Worm (Caenorhabditis elegans) whole organism, young adult: ENCODE data around the gene R05G9R.1.
A peak's percentile ranks its signal among the peaks of the same experiment; 100 is the strongest.

Experiments
- B0035.1 ChIP-seq: sonication (generic microtip); optimal IDR thresholded peaks from 2 replicates; lab custom pipeline; 2016; ENCODE audit warnings: missing genetic modification characterization, mild to moderate bottlenecking, missing compliant biosample characterization, missing genotype, missing genetic modification reagents
- C06A6.2 ChIP-seq: fragments of 200-800 bp; sonication (Bioruptor generic); conservative IDR thresholded peaks from 2 replicates; pipeline ENCODE4 v1.3.6; 2022; ENCODE audit warnings: missing genetic modification characterization, missing compliant biosample characterization
- F33H1.4 ChIP-seq: fragments of 200-800 bp; sonication (Bioruptor generic); IDR thresholded peaks from 2 replicates; pipeline ENCODE4 v1.3.6; 2022; ENCODE audit warnings: missing genetic modification reagents, missing genetic modification characterization, missing compliant biosample characterization
- F55B11.4 ChIP-seq: sonication (generic microtip); optimal IDR thresholded peaks from 2 replicates; lab custom pipeline; 2016; ENCODE audit warnings: missing compliant biosample characterization, missing genetic modification characterization, borderline replicate concordance; ENCODE audit not compliant: insufficient read depth
- F57C9.4 ChIP-seq: sonication (generic microtip); optimal IDR thresholded peaks from 2 replicates; lab custom pipeline; 2017; ENCODE audit warnings: mild to moderate bottlenecking, missing genetic modification characterization, missing compliant biosample characterization
- K11D2.4 ChIP-seq: fragments of 200-800 bp; sonication (Bioruptor generic); IDR thresholded peaks from 2 replicates; pipeline ENCODE4 v1.3.6; 2022; ENCODE audit warnings: missing genetic modification reagents, missing genetic modification characterization, missing compliant biosample characterization
- K12H6.12 ChIP-seq: fragments of 200-800 bp; sonication (Bioruptor generic); optimal IDR thresholded peaks from 2 replicates; lab custom pipeline; 2018; ENCODE audit warnings: mild to moderate bottlenecking, missing genetic modification characterization, missing compliant biosample characterization
- T26A5.8 ChIP-seq: sonication (generic microtip); optimal IDR thresholded peaks from 2 replicates; lab custom pipeline; 2016; ENCODE audit warnings: missing genetic modification characterization, missing compliant biosample characterization
- Y56A3A.18 ChIP-seq: fragments of 200-800 bp; sonication (Bioruptor generic); IDR thresholded peaks from 2 replicates; pipeline ENCODE4 v1.3.6; 2022; ENCODE audit warnings: missing genetic modification reagents, missing genetic modification characterization, missing compliant biosample characterization
- Y67H2A.10 ChIP-seq: fragments of 200-800 bp; sonication (Bioruptor generic); conservative IDR thresholded peaks from 2 replicates; pipeline ENCODE4 v1.3.6; 2022; ENCODE audit warnings: missing genetic modification reagents, missing genetic modification characterization, missing compliant biosample characterization
- Y79H2A.3 ChIP-seq: fragments of 200-800 bp; sonication (Bioruptor generic); conservative IDR thresholded peaks from 2 replicates; pipeline ENCODE4 v1.3.6; 2022; ENCODE audit warnings: missing genetic modification reagents, missing genetic modification characterization, missing compliant biosample characterization
- Y95B8A.8 ChIP-seq: fragments of 200-800 bp; sonication (Bioruptor generic); IDR thresholded peaks from 2 replicates; pipeline ENCODE4 v1.3.6; 2022; ENCODE audit warnings: missing genetic modification reagents, missing genetic modification characterization, missing compliant biosample characterization
- aptf-2 ChIP-seq: fragments of 200-800 bp; sonication (Bioruptor generic); conservative IDR thresholded peaks from 2 replicates; pipeline ENCODE4 v1.3.6; 2022; ENCODE audit warnings: missing genetic modification reagents, missing genetic modification characterization, missing compliant biosample characterization
- aptf-3 ChIP-seq: fragments of 200-800 bp; sonication (Bioruptor generic); IDR thresholded peaks from 2 replicates; pipeline ENCODE4 v1.3.6; 2022; ENCODE audit warnings: missing genetic modification characterization, missing compliant biosample characterization
- attf-6 ChIP-seq: fragments of 200-800 bp; sonication (Bioruptor generic); IDR thresholded peaks from 2 replicates; pipeline ENCODE4 v1.3.6; 2022; ENCODE audit warnings: missing genetic modification reagents, missing genetic modification characterization, missing compliant biosample characterization
- bed-1 ChIP-seq: fragments of 200-800 bp; sonication (Bioruptor generic); IDR thresholded peaks from 2 replicates; pipeline ENCODE4 v1.3.6; 2022; ENCODE audit warnings: missing genetic modification reagents, missing genetic modification characterization, missing compliant biosample characterization
- bed-2 ChIP-seq: fragments of 200-800 bp; sonication (Bioruptor generic); IDR thresholded peaks from 2 replicates; pipeline ENCODE4 v1.3.6; 2022; ENCODE audit warnings: missing genetic modification reagents, missing genetic modification characterization, missing compliant biosample characterization
- ccch-3 ChIP-seq: fragments of 200-800 bp; sonication (Bioruptor generic); optimal IDR thresholded peaks from 2 replicates; lab custom pipeline; 2018; ENCODE audit warnings: mild to moderate bottlenecking, missing genetic modification characterization, missing compliant biosample characterization
- cebp-1 ChIP-seq, 2 experiments: fragments of 200-800 bp in 1 of 2; sonication (Bioruptor generic) in 1 of 2; sonication (generic microtip) in 1 of 2; IDR thresholded peaks in 1 of 2; optimal IDR thresholded peaks in 1 of 2; 2 replicates each; pipeline versions ENCODE4 v1.3.6 to Lab custom; 2017 to 2022; ENCODE audit warnings: missing compliant biosample characterization in 2 of 2, missing genetic modification characterization in 2 of 2, mild to moderate bottlenecking in 1 of 2, missing genetic modification reagents in 1 of 2, moderate library complexity in 1 of 2
- cebp-2 ChIP-seq: fragments of 200-800 bp; sonication (Bioruptor generic); IDR thresholded peaks from 2 replicates; pipeline ENCODE4 v1.3.6; 2022; ENCODE audit warnings: missing genetic modification characterization, missing compliant biosample characterization
- ceh-58 ChIP-seq: fragments of 200-800 bp; sonication (Bioruptor generic); IDR thresholded peaks from 2 replicates; pipeline ENCODE4 v1.3.6; 2022; ENCODE audit warnings: missing genetic modification characterization, missing compliant biosample characterization
- chd-7 ChIP-seq: sonication (generic microtip); optimal IDR thresholded peaks from 2 replicates; lab custom pipeline; 2016; ENCODE audit warnings: mild to moderate bottlenecking, missing genetic modification characterization, moderate library complexity, missing compliant biosample characterization
- dpl-1 ChIP-seq: fragments of 150-350 bp; optimal IDR thresholded peaks from 2 replicates; lab custom pipeline; 2014; ENCODE audit warnings: missing biosample characterization, missing genetic modification reagents, missing genetic modification characterization
- efl-1 ChIP-seq: fragments of 150-350 bp; optimal IDR thresholded peaks from 2 replicates; lab custom pipeline; 2014; ENCODE audit warnings: missing biosample characterization, missing genetic modification reagents, missing genetic modification characterization
- egl-18 ChIP-seq: fragments of 200-800 bp; sonication (Bioruptor generic); IDR thresholded peaks from 2 replicates; pipeline ENCODE4 v1.3.6; 2022; ENCODE audit warnings: missing genetic modification reagents, missing genetic modification characterization, missing compliant biosample characterization
- egl-44 ChIP-seq: fragments of 200-800 bp; sonication (Bioruptor generic); IDR thresholded peaks from 2 replicates; pipeline ENCODE4 v1.3.6; 2022; ENCODE audit warnings: missing genetic modification reagents, missing genetic modification characterization, missing compliant biosample characterization
- ekl-4 ChIP-seq: fragments of 200-800 bp; sonication (Bioruptor generic); IDR thresholded peaks from 2 replicates; pipeline ENCODE4 v1.3.6; 2022; ENCODE audit warnings: missing genetic modification reagents, missing genetic modification characterization, missing compliant biosample characterization
- him-1 ChIP-seq: sonication (generic microtip); optimal IDR thresholded peaks from 2 replicates; lab custom pipeline; 2016; ENCODE audit warnings: missing genotype, missing genetic modification reagents, missing genetic modification characterization, missing compliant biosample characterization
- hlh-26 ChIP-seq: fragments of 200-800 bp; sonication (Bioruptor generic); conservative IDR thresholded peaks from 2 replicates; pipeline ENCODE4 v1.3.6; 2022; ENCODE audit warnings: missing genetic modification reagents, missing genetic modification characterization, missing compliant biosample characterization
- lag-1 ChIP-seq: fragments of 200-800 bp; sonication (Bioruptor generic); IDR thresholded peaks from 2 replicates; pipeline ENCODE4 v1.3.6; 2022; ENCODE audit warnings: missing genetic modification reagents, missing genetic modification characterization, missing compliant biosample characterization
- lin-40 ChIP-seq: sonication (generic microtip); optimal IDR thresholded peaks from 2 replicates; lab custom pipeline; 2016; ENCODE audit warnings: missing genetic modification characterization, mild to moderate bottlenecking, missing compliant biosample characterization, missing genotype, missing genetic modification reagents
- lin-54 ChIP-seq: fragments of 200-800 bp; sonication (Bioruptor generic); optimal IDR thresholded peaks from 2 replicates; lab custom pipeline; 2018; ENCODE audit warnings: mild to moderate bottlenecking, missing genetic modification characterization, missing compliant biosample characterization
- lir-1 ChIP-seq: fragments of 200-800 bp; sonication (Bioruptor generic); conservative IDR thresholded peaks from 2 replicates; pipeline ENCODE4 v1.3.6; 2022; ENCODE audit warnings: missing genetic modification reagents, missing genetic modification characterization, missing compliant biosample characterization
- madf-3 ChIP-seq: fragments of 200-800 bp; sonication (Bioruptor generic); IDR thresholded peaks from 2 replicates; pipeline ENCODE4 v1.3.6; 2022; ENCODE audit warnings: missing genetic modification reagents, missing genetic modification characterization, missing compliant biosample characterization
- mes-4 ChIP-seq: sonication (generic microtip); optimal IDR thresholded peaks from 2 replicates; lab custom pipeline; 2016; ENCODE audit warnings: missing genotype, missing genetic modification characterization, missing compliant biosample characterization
- mxl-1 ChIP-seq: sonication (generic microtip); optimal IDR thresholded peaks from 2 replicates; lab custom pipeline; 2016; ENCODE audit warnings: missing genetic modification characterization, missing compliant biosample characterization
- nfyb-1 ChIP-seq: fragments of 200-800 bp; sonication (Bioruptor generic); IDR thresholded peaks from 2 replicates; pipeline ENCODE4 v1.3.6; 2022; ENCODE audit warnings: missing genetic modification reagents, missing genetic modification characterization, missing compliant biosample characterization
- nhr-120 ChIP-seq: fragments of 200-800 bp; sonication (Bioruptor generic); IDR thresholded peaks from 2 replicates; pipeline ENCODE4 v1.3.6; 2022; ENCODE audit warnings: missing genetic modification characterization, missing compliant biosample characterization
- pbrm-1 ChIP-seq: fragments of 200-800 bp; sonication (Bioruptor generic); IDR thresholded peaks from 2 replicates; pipeline ENCODE4 v1.3.6; 2022; ENCODE audit warnings: missing genetic modification reagents, missing genetic modification characterization, missing compliant biosample characterization
- rcor-1 ChIP-seq: fragments of 200-800 bp; sonication (Bioruptor generic); IDR thresholded peaks from 2 replicates; pipeline ENCODE4 v1.3.6; 2022; ENCODE audit warnings: missing genetic modification reagents, missing genetic modification characterization, missing compliant biosample characterization
- rpc-1 ChIP-seq, 2 experiments: fragments of 150-350 bp in 1 of 2; sonication (generic microtip) in 1 of 2; optimal IDR thresholded peaks; 2 replicates each; lab custom pipeline; 2014 to 2018; ENCODE audit warnings: missing biosample characterization in 1 of 2, missing genetic modification characterization in 1 of 2, missing genetic modification reagents in 1 of 2, missing genotype in 1 of 2
- snpc-4 ChIP-seq, 5 experiments: fragments of 150-350 bp in 1 of 5; sonication (generic microtip) in 4 of 5; optimal IDR thresholded peaks; 2 replicates each; lab custom pipeline; 2014 to 2018; ENCODE audit warnings: missing genetic modification characterization in 5 of 5, missing biosample characterization in 3 of 5, antibody characterized with exemption in 2 of 5, mild to moderate bottlenecking in 2 of 5, missing compliant biosample characterization in 2 of 5, missing genotype in 2 of 5, moderate library complexity in 2 of 5, missing genetic modification reagents in 1 of 5
- tbx-9 ChIP-seq: sonication (generic microtip); optimal IDR thresholded peaks from 2 replicates; lab custom pipeline; 2016; ENCODE audit warnings: borderline replicate concordance, missing genetic modification characterization, inconsistent platforms, missing compliant biosample characterization
- tlf-1 ChIP-seq: fragments of 200-800 bp; sonication (Bioruptor generic); optimal IDR thresholded peaks from 2 replicates; lab custom pipeline; 2018; ENCODE audit warnings: mild to moderate bottlenecking, missing genetic modification characterization, missing compliant biosample characterization
- unc-130 ChIP-seq: sonication (generic microtip); optimal IDR thresholded peaks from 2 replicates; lab custom pipeline; 2016; ENCODE audit warnings: missing genetic modification reagents, missing genetic modification characterization, missing compliant biosample characterization
- xnd-1 ChIP-seq: sonication (generic microtip); optimal IDR thresholded peaks from 2 replicates; lab custom pipeline; 2016; ENCODE audit warnings: missing genotype, missing genetic modification reagents, missing genetic modification characterization, missing compliant biosample characterization
- zfh-2 ChIP-seq: fragments of 200-800 bp; sonication (Bioruptor generic); conservative IDR thresholded peaks from 2 replicates; pipeline ENCODE4 v1.3.6; 2022; ENCODE audit warnings: missing genetic modification reagents, missing genetic modification characterization, missing compliant biosample characterization
- ztf-28 ChIP-seq: fragments of 200-800 bp; sonication (Bioruptor generic); IDR thresholded peaks from 2 replicates; pipeline ENCODE4 v1.3.6; 2022; ENCODE audit warnings: missing genetic modification reagents, missing genetic modification characterization, missing compliant biosample characterization

The R05G9R.1 gene

DNA sequence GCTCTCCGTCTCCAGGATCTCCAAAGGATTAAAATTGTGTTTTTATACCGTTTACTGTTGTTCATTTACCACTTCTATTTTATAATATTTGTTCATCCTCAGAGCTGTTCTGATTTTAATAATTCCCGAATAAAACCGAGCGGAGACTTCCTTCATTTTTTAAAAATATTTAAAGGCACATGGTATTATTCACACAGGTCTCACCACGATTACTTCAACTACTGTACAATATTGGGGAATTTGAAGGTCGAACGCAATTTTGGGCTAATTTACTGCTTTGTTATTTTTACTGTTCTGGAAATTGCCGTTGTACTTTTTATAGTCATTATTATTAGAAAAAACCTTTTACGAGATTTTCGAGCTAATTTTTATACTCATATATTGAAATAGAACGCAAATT lies 22.6 kb downstream of the R05G9R.1 start (continued):
- 0 out of 2 replicates have a peak, but pooled peaks have one; percentile 18 for TF ChIP-seq ceh-58
- TF ChIP-seq Y95B8A.8 (GFP tag; lab: Robert Waterston, UW): peak; percentile 88
- TF ChIP-seq rpc-1 (optimal IDR thresholded peaks at IDR 0.05; lab: Kevin White, UChicago): no peak
- TF ChIP-seq rpc-1 (tag; optimal IDR thresholded peaks at IDR 0.05; lab: Kevin White, UChicago): no peak
- no peak for TF ChIP-seq F57C9.4 (tag; lab: Kevin White, UChicago)
- no peak for TF ChIP-seq ccch-3
- TF ChIP-seq dpl-1: no peak
- no peak for TF ChIP-seq bed-1 (GFP tag; lab: Robert Waterston, UW)
- peak; percentile 39 for TF ChIP-seq xnd-1
- no peak for TF ChIP-seq B0035.1
- no peak for TF ChIP-seq aptf-2
- no peak for TF ChIP-seq lin-40
- TF ChIP-seq pbrm-1 (GFP tag; lab: Robert Waterston, UW): 0 out of 2 replicates have a peak, but pooled peaks have one; percentile 37
- peak; percentile 78 for TF ChIP-seq attf-6 (GFP tag; lab: Robert Waterston, UW)
- peak; percentile 25; the same call in 1 of the 2 replicates for TF ChIP-seq rcor-1 (GFP tag; lab: Robert Waterston, UW)
- TF ChIP-seq egl-18 (GFP tag; lab: Robert Waterston, UW): no peak
- no peak for TF ChIP-seq F55B11.4
- no peak for TF ChIP-seq lir-1 (GFP tag; lab: Robert Waterston, UW)
- no peak for TF ChIP-seq tbx-9 (tag; lab: Kevin White, UChicago)
- TF ChIP-seq Y79H2A.3 (GFP tag; lab: Robert Waterston, UW): peak; percentile 89
- TF ChIP-seq snpc-4 (GFP tag; optimal IDR thresholded peaks at IDR 0.05; lab: Kevin White, UChicago): no peak
- TF ChIP-seq snpc-4 (tag; optimal IDR thresholded peaks at IDR 0.05; lab: Kevin White, UChicago): no peak
- TF ChIP-seq zfh-2 (GFP tag; lab: Robert Waterston, UW): no peak
- TF ChIP-seq nfyb-1: peak; percentile 71
- no peak for TF ChIP-seq K12H6.12 (tag; lab: Kevin White, UChicago)
- no peak for TF ChIP-seq T26A5.8 (tag; lab: Kevin White, UChicago)
- no peak for TF ChIP-seq bed-2 (GFP tag; lab: Robert Waterston, UW)
- no peak for TF ChIP-seq chd-7 (tag; lab: Kevin White, UChicago)
- TF ChIP-seq hlh-26 (GFP tag; lab: Robert Waterston, UW): no peak
- TF ChIP-seq ekl-4: peak; percentile 84
- no peak for TF ChIP-seq ztf-28 (GFP tag; lab: Robert Waterston, UW)
- peak; percentile 27 for TF ChIP-seq mes-4 (tag; lab: Kevin White, UChicago)
- no peak for TF ChIP-seq aptf-3
- TF ChIP-seq tlf-1 (GFP tag; lab: Kevin White, UChicago): peak; percentile 24
- no peak for TF ChIP-seq Y67H2A.10 (GFP tag; lab: Robert Waterston, UW)
- peak; percentile 69 for TF ChIP-seq lin-54 (GFP tag; lab: Kevin White, UChicago)
- TF ChIP-seq efl-1 (GFP tag; lab: Kevin White, UChicago): no peak
- TF ChIP-seq F33H1.4 (GFP tag; lab: Robert Waterston, UW): peak; percentile 88
- no peak for TF ChIP-seq lag-1
- peak; percentile 59 for TF ChIP-seq unc-130
- TF ChIP-seq egl-44 (GFP tag; lab: Robert Waterston, UW): 0 out of 2 replicates have a peak, but pooled peaks have one; percentile 48
- no peak for TF ChIP-seq mxl-1 (tag; lab: Kevin White, UChicago)
- TF ChIP-seq Y56A3A.18 (GFP tag; lab: Robert Waterston, UW): no peak
- TF ChIP-seq K11D2.4 (GFP tag; lab: Robert Waterston, UW): no peak
- TF ChIP-seq cebp-1 (GFP tag; IDR thresholded peaks at IDR 0.05; lab: Robert Waterston, UW): 0 out of 2 replicates have a peak, but pooled peaks have one; percentile 18
- TF ChIP-seq cebp-1 (tag; optimal IDR thresholded peaks at IDR 0.05; lab: Kevin White, UChicago): peak; percentile 50
- no peak for TF ChIP-seq nhr-120 (GFP tag; lab: Robert Waterston, UW)
- no peak for TF ChIP-seq him-1
- no peak for TF ChIP-seq C06A6.2
- peak; percentile 86 for TF ChIP-seq madf-3 (GFP tag; lab: Robert Waterston, UW)
- 0 out of 2 replicates have a peak, but pooled peaks have one; percentile 59 for TF ChIP-seq cebp-2 (GFP tag; lab: Robert Waterston, UW)
